Fruit fly (Drosophila melanogaster): Measurements from ENCODE around the gene CG15211.
A peak's percentile ranks its signal among the peaks of the same experiment; 100 is the strongest.

CG15211 gene

DNA sequence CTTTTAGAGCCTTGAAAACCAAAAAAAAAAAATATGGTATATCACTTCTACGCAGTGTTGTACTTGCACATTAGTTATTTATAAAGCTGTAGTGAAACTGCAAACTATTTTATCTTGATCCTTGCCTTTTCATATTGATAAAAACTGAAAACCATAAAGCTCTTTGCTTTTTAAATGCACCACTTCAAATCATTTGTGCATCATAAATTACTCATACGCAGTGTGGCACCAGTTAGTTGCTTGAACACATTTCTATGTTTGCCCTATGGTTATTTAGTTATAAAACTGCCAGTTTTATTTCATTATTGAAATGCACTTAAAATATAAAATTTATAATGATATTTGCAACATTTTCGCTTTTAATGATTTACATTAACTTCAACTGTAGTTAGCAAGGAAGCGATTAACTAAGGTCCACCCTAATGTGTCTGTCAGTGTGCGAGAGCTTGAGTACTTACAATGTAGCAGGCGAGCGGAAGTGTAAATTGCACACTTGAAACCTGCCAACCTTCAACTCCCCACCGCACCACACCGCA is 16.2 kb upstream of the CG15211 start (continued):
- TF ChIP-seq CG6808 (GFP tag; optimal IDR thresholded peaks at IDR 0.05) = peak; percentile 20
- peak; percentile 33 for TF ChIP-seq CG10631 (GFP tag; optimal IDR thresholded peaks at IDR 0.05)

DNA sequence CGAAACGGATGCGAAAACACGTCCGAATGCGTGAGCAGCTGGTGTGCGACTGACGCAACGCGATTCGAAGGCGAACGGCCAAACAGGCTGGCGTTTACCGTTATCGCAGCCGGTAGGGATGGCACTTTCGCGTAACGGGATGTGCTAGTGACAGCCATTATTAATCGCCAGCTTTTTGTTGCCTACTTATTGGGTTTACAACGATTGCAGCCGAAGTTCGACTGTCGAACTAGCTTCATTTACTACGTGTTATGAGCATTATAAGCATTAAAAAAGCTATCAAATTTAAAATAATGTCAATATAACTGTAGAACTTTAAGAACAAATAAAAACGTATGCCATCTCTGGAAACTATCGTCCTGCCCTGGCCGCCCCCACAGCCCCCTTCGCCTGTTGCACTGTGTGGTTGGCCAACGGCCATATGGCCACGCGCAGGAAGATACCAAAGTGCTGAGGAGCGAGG is 14.7 kb upstream of the CG15211 start, which contains the start of gene Rph:
Rph (minus strand) TSS at position 51 of the 463 bp plus-strand sequence.
- no peak; the same call in 2 of the 3 replicates for TF ChIP-seq CG6163 (GFP tag; IDR thresholded peaks at IDR 0.05)
- no peak for TF ChIP-seq CG6854 (GFP tag; optimal IDR thresholded peaks at IDR 0.05)
- TF ChIP-seq CG34406 (GFP tag; optimal IDR thresholded peaks at IDR 0.05) = no peak
- TF ChIP-seq Eip78C (GFP tag) = peak; percentile 50
- no peak for TF ChIP-seq fd85E (GFP tag; optimal IDR thresholded peaks at IDR 0.05)
- no peak for TF ChIP-seq pdm3 (GFP tag; optimal IDR thresholded peaks at IDR 0.05)
- peak; percentile 8 for TF ChIP-seq CG10631 (GFP tag; optimal IDR thresholded peaks at IDR 0.05)
- peak; percentile 10 for TF ChIP-seq achi (GFP tag; optimal IDR thresholded peaks at IDR 0.05)
- no peak for TF ChIP-seq fd59A (GFP tag; optimal IDR thresholded peaks at IDR 0.05)
- TF ChIP-seq CG9139 (GFP tag; optimal IDR thresholded peaks at IDR 0.05) = no peak
- no peak for TF ChIP-seq Eip93F (GFP tag; optimal IDR thresholded peaks at IDR 0.05)
- TF ChIP-seq CG16779 (tag; optimal IDR thresholded peaks at IDR 0.05) = no peak
- TF ChIP-seq eg (GFP tag; IDR thresholded peaks at IDR 0.05) = no peak
- no peak for TF ChIP-seq dac (GFP tag; optimal IDR thresholded peaks at IDR 0.05)
- no peak for TF ChIP-seq CG1621 (tag; optimal IDR thresholded peaks at IDR 0.05)
- no peak for TF ChIP-seq lz (GFP tag; optimal IDR thresholded peaks at IDR 0.05)

DNA sequence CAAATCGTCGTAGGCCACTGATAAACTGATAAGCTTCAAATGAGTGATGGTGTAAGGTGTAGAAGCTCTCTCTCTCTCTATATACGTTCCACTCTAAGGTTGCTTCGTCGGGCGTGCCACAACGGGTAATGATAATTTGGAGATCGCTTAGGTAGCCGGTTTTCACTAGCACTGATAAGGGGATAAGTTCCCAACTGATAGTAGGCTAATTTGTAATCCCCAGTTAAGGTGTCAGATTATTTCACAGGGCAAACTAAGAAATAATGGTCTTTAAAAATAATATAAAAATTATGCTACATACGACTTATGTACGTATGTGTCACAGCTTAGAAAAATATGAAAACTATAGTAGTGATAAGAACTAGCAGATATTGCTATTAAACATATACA is 9.8 kb upstream of the CG15211 start:
- TF ChIP-seq dsx (GFP tag; optimal IDR thresholded peaks at IDR 0.05; ENCODE audit: poor library complexity, severe bottlenecking) (no peak), CG3919 (GFP tag; optimal IDR thresholded peaks at IDR 0.05) (no peak), Hr39 (GFP tag; optimal IDR thresholded peaks at IDR 0.05) (no peak), Sox102F (GFP tag; optimal IDR thresholded peaks at IDR 0.05) (no peak), cyc (GFP tag; optimal IDR thresholded peaks at IDR 0.05) (no peak), svp (GFP tag) (no peak), net (GFP tag; optimal IDR thresholded peaks at IDR 0.05) (no peak), CG6276 (GFP tag; optimal IDR thresholded peaks at IDR 0.05) (no peak), CG15336 (GFP tag; IDR thresholded peaks at IDR 0.05) (no peak), esn (GFP tag; optimal IDR thresholded peaks at IDR 0.05) (no peak), CG11294 (GFP tag; IDR thresholded peaks at IDR 0.05) (no peak), acj6 (GFP tag; optimal IDR thresholded peaks at IDR 0.05) (no peak), CG6163 (GFP tag; IDR thresholded peaks at IDR 0.05) (no peak), Eip78C (GFP tag) (no peak), CG9139 (GFP tag; optimal IDR thresholded peaks at IDR 0.05) (no peak), CG4318 (GFP tag; optimal IDR thresholded peaks at IDR 0.05) (no peak)

DNA sequence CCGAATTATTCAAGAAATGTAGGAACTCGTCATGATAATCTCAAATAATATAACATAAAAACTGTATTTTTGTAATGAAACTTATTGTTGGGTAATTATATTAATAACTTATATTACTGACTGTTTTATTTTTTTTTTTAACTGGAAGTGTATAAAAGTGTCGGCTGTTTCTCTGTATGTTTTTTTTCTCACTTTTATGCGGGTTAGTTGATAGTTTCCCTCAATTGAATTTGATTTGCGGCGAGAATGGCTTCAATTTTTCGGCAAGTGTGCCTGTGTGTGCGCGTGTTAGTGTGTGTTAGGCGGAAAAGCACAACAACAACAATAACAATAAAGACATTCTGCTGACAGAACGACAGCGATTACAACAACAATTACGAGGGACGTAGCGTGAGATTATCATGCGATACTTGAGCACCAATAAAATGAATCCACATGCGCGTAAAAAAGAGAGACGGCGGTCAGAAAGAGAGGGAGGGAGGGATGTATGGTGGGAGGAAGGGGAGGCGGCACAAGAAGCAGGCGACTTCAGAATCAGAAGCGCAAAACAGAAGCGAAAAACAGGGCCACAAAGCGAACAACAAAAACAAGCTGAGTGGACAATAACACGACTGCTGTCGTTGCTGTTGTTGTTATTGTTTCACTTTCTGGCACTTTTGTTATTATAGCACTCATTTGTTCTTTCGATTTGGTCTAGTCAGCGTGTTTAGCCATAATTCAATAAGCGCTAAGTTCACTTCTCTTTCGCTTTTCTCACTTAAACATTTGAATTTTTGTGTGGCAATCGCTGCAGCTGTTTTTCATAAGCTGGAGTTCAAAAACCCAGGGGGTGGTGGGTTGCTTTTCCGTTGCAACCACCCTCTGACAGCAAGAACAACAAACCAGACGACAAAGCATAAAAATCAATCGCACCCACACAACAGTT is 9.1 kb upstream of the CG15211 start:
- TF ChIP-seq Sox14 (GFP tag; optimal IDR thresholded peaks at IDR 0.05) (peak; percentile 48), dsx (GFP tag; optimal IDR thresholded peaks at IDR 0.05; ENCODE audit: poor library complexity, severe bottlenecking) (peak; percentile 16), eg (GFP tag; IDR thresholded peaks at IDR 0.05) (no peak), vri (GFP tag; optimal IDR thresholded peaks at IDR 0.05) (peak; percentile 42), CG7368 (GFP tag; optimal IDR thresholded peaks at IDR 0.05) (no peak), Eip78C (GFP tag) (peak; percentile 69), acj6 (GFP tag; optimal IDR thresholded peaks at IDR 0.05) (no peak), Eip75B (GFP tag; optimal IDR thresholded peaks at IDR 0.05) (peak; percentile 23), cyc (GFP tag; optimal IDR thresholded peaks at IDR 0.05) (no peak), svp (GFP tag) (peak; percentile 67), CG6808 (GFP tag; optimal IDR thresholded peaks at IDR 0.05) (no peak), CG6163 (GFP tag; IDR thresholded peaks at IDR 0.05) (peak; percentile 48; the same call in 1 of the 3 replicates), Ets96B (tag; optimal IDR thresholded peaks at IDR 0.05) (no peak), ss (GFP tag; optimal IDR thresholded peaks at IDR 0.05) (peak; percentile 25 to 55), CG6276 (GFP tag; optimal IDR thresholded peaks at IDR 0.05) (peak; percentile 29), CG16779 (tag; optimal IDR thresholded peaks at IDR 0.05) (peak; percentile 21), Met (GFP tag; optimal IDR thresholded peaks at IDR 0.05) (peak; percentile 22), Sox15 (GFP tag; optimal IDR thresholded peaks at IDR 0.05) (no peak)
